Fruit fly (Drosophila melanogaster): ENCODE measurements around the gene CG42792.

DNA sequence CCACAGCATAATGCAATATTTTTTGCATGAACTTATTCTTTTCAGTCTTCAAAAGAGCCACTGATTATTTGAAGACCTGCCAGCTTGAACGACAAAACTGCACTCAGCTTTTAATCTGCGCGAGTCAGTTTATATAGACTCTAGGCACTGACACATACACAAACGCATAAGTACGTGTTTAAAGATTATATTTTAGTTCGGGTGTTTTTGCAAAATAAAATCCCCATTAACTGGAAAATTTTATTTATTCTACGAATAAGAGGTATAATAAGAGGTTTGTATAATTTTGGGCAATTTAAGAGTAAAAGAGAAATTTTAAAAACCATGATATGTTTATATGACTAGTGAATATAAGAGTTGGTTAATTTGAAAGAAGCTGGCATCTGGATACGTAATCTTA lies 28.4 kb upstream of the CG42792 start, which contains the start of gene Tep1:
- TF ChIP-seq CG3919 (GFP tag; optimal IDR thresholded peaks at IDR 0.05) (no peak), CG3032 (tag; optimal IDR thresholded peaks at IDR 0.05) (no peak), CG6854 (GFP tag; optimal IDR thresholded peaks at IDR 0.05) (no peak), CG7368 (GFP tag; optimal IDR thresholded peaks at IDR 0.05) (no peak), vri (GFP tag; optimal IDR thresholded peaks at IDR 0.05) (no peak), CG6792 (GFP tag; optimal IDR thresholded peaks at IDR 0.05) (no peak), Met (GFP tag; optimal IDR thresholded peaks at IDR 0.05) (no peak), CG9139 (GFP tag; optimal IDR thresholded peaks at IDR 0.05) (no peak), Lpt (GFP tag; optimal IDR thresholded peaks at IDR 0.05) (no peak)
